Fruit fly (Drosophila melanogaster): ENCODE measurements around the gene CG14556.

Gene CG14556

DNA sequence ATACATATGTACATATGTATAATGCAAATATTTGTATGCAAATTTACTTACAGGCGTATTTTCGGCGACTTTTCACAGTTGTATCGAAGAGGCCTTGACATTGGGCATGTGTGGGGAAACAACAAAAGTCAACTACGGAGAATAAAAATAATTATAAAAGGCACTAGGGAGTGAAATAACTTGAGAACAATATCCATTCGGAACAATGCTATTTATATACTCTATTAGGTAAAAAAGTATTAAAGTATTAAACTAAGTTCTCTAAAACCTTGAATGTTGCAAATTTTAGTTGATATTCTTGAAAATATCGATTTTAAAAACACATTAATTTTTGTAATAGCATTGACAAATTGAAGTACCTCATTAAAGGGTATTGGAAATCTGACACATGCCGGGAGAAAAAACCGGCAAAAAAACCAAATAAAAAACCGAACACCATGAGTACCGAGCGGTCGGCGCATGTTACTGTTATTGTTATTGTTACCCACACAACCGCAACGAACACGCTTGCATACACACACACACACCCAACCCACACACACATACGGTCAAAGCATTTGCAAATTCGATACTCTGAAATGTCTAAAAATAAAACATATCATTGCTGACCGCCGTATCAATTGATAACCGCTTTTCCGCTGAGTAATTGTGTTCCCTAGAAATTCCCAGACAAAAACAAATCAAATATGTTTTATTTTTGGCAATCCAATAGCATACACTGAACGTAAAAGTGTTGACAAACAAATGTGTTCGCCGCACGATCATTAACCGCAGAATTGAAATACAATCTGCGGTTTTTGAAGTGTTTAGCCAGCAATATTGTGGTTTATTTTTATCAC, 21.9 kb upstream of the CG14556 start (continued):
- TF ChIP-seq pan (optimal IDR thresholded peaks at IDR 0.05) (no peak), pan (GFP tag; optimal IDR thresholded peaks at IDR 0.05 in 1 of 2, IDR thresholded peaks at IDR 0.05 in 1 of 2) (peak in 1 of 2 experiments; percentile 70), slbo (GFP tag; IDR thresholded peaks at IDR 0.05) (peak; percentile 51), CG2712 (tag; optimal IDR thresholded peaks at IDR 0.05) (peak; percentile 14), CG9932 (GFP tag; IDR thresholded peaks at IDR 0.05) (peak; percentile 43; the same call in 1 of the 2 replicates), CG5245 (GFP tag; optimal IDR thresholded peaks at IDR 0.05) (no peak), Sox100B (GFP tag; optimal IDR thresholded peaks at IDR 0.05) (peak; percentile 19), unpg (GFP tag; optimal IDR thresholded peaks at IDR 0.05) (peak; percentile 29), CG9215 (GFP tag; IDR thresholded peaks at IDR 0.05) (peak; percentile 36; the same call in 1 of the 2 replicates), Camta (GFP tag; optimal IDR thresholded peaks at IDR 0.05) (no peak), Hr51 (GFP tag; optimal IDR thresholded peaks at IDR 0.05) (peak in 1 of 2 experiments; percentile 39), maf-S (GFP tag; optimal IDR thresholded peaks at IDR 0.05) (no peak), gsb-n (tag; optimal IDR thresholded peaks at IDR 0.05) (no peak), vvl (GFP tag; IDR thresholded peaks at IDR 0.05) (no peak), Dfd (GFP tag; optimal IDR thresholded peaks at IDR 0.05) (no peak), Atf6 (GFP tag; IDR thresholded peaks at IDR 0.05) (peak; percentile 43), Hmr (GFP tag; optimal IDR thresholded peaks at IDR 0.05) (peak; percentile 66), al (GFP tag; IDR thresholded peaks at IDR 0.05) (0 out of 2 replicates have a peak, but pooled peaks have one; percentile 23), CG4707 (GFP tag; optimal IDR thresholded peaks at IDR 0.05) (no peak), sqz (GFP tag; optimal IDR thresholded peaks at IDR 0.05) (no peak), prd (optimal IDR thresholded peaks at IDR 0.05) (no peak), prd (GFP tag; IDR thresholded peaks at IDR 0.05) (peak; percentile 44; the same call in 1 of the 3 replicates), Rfx (GFP tag; IDR thresholded peaks at IDR 0.05) (peak; percentile 70), chn (GFP tag; optimal IDR thresholded peaks at IDR 0.05) (no peak), CG18619 (GFP tag; optimal IDR thresholded peaks at IDR 0.05) (peak; percentile 60), CG3281 (GFP tag; optimal IDR thresholded peaks at IDR 0.05) (peak; percentile 46), rib (GFP tag; IDR thresholded peaks at IDR 0.05) (peak; percentile 47; the same call in 1 of the 2 replicates), CG3407 (GFP tag; optimal IDR thresholded peaks at IDR 0.05) (peak; percentile 10), CG10147 (GFP tag; optimal IDR thresholded peaks at IDR 0.05) (peak; percentile 28), lab (GFP tag; optimal IDR thresholded peaks at IDR 0.05) (peak; percentile 75), nmo (GFP tag; optimal IDR thresholded peaks at IDR 0.05) (peak; percentile 28), Fer2 (tag; optimal IDR thresholded peaks at IDR 0.05) (peak; percentile 10), Dip3 (GFP tag; optimal IDR thresholded peaks at IDR 0.05) (no peak), CoRest (tag; optimal IDR thresholded peaks at IDR 0.05) (peak; percentile 39), HLH3B (GFP tag; IDR thresholded peaks at IDR 0.05) (no peak), CG2678 (tag; optimal IDR thresholded peaks at IDR 0.05) (peak; percentile 68), tio (GFP tag; optimal IDR thresholded peaks at IDR 0.05) (peak; percentile 34), Med (GFP tag) (peak; percentile 80), stwl (tag; optimal IDR thresholded peaks at IDR 0.05) (peak; percentile 0), Bteb2 (GFP tag; optimal IDR thresholded peaks at IDR 0.05) (peak; percentile 48), CG12659 (GFP tag; optimal IDR thresholded peaks at IDR 0.05) (peak; percentile 20), Sox102F (GFP tag; optimal IDR thresholded peaks at IDR 0.05) (peak; percentile 23), chinmo (GFP tag; IDR thresholded peaks at IDR 0.05; ENCODE audit: partially characterized antibody) (0 out of 4 replicates have a peak, but pooled peaks have one; percentile 30), CG15269 (tag; optimal IDR thresholded peaks at IDR 0.05) (peak; percentile 42), cad (GFP tag; optimal IDR thresholded peaks at IDR 0.05) (no peak), CG16813 (GFP tag; IDR thresholded peaks at IDR 0.05; ENCODE audit: partially characterized antibody) (no peak), CG2116 (GFP tag; optimal IDR thresholded peaks at IDR 0.05) (no peak), caup (GFP tag; optimal IDR thresholded peaks at IDR 0.05; ENCODE audit: severe bottlenecking) (peak; percentile 49)

Measured in whole organism, embryonic.